Fruit fly (Drosophila melanogaster): ENCODE results near the gene Sema5c.

dm6 chr3L:12092860-12093359, 11.3 kb upstream of the Sema5c start:
- TF ChIP-seq CG8159 (tag; optimal IDR thresholded peaks at IDR 0.05), result no peak
- no peak for TF ChIP-seq CG17806 (tag; optimal IDR thresholded peaks at IDR 0.05)
